Fruit fly (Drosophila melanogaster): Measurements from ENCODE around the gene Irk3.

Gene Irk3

dm6 chr2L:18688646-18689296, 24.8 kb downstream of the Irk3 start, which contains the start of gene msl-1 (continued):
- TF ChIP-seq Meics (GFP tag; optimal IDR thresholded peaks at IDR 0.05) (no peak), Spps (tag; optimal IDR thresholded peaks at IDR 0.05) (no peak), kah (GFP tag; optimal IDR thresholded peaks at IDR 0.05) (no peak), CG2199 (GFP tag; IDR thresholded peaks at IDR 0.05) (no peak), tio (GFP tag; optimal IDR thresholded peaks at IDR 0.05) (no peak), CG17328 (GFP tag; IDR thresholded peaks at IDR 0.05) (0 out of 2 replicates have a peak, but pooled peaks have one; percentile 13), CG31388 (GFP tag; optimal IDR thresholded peaks at IDR 0.05) (no peak), nerfin-2 (GFP tag; IDR thresholded peaks at IDR 0.05; ENCODE audit: partially characterized antibody) (peak; percentile 90), Dek (tag; optimal IDR thresholded peaks at IDR 0.05) (no peak), row (GFP tag; IDR thresholded peaks at IDR 0.05) (peak; percentile 97), CG6272 (GFP tag; IDR thresholded peaks at IDR 0.05) (peak; percentile 75), Sry-β (GFP tag; optimal IDR thresholded peaks at IDR 0.05) (peak; percentile 74), CG2202 (tag; optimal IDR thresholded peaks at IDR 0.05) (no peak), eve (GFP tag; optimal IDR thresholded peaks at IDR 0.05) (no peak), CG9876 (GFP tag; optimal IDR thresholded peaks at IDR 0.05) (peak; percentile 38), zen (tag; optimal IDR thresholded peaks at IDR 0.05) (no peak), Dll (GFP tag; IDR thresholded peaks at IDR 0.05; ENCODE audit: partially characterized antibody) (peak; percentile 84), CG10267 (tag; optimal IDR thresholded peaks at IDR 0.05) (no peak), Rfx (GFP tag; IDR thresholded peaks at IDR 0.05) (peak; percentile 82), Vsx1 (GFP tag; optimal IDR thresholded peaks at IDR 0.05) (no peak), tap (tag; optimal IDR thresholded peaks at IDR 0.05) (no peak), pfk (GFP tag; optimal IDR thresholded peaks at IDR 0.05) (no peak), CG12942 (GFP tag; optimal IDR thresholded peaks at IDR 0.05) (no peak), CG17829 (tag; optimal IDR thresholded peaks at IDR 0.05) (peak; percentile 25), klu (GFP tag; IDR thresholded peaks at IDR 0.05) (no peak), cg (GFP tag; optimal IDR thresholded peaks at IDR 0.05) (no peak), sqz (GFP tag; optimal IDR thresholded peaks at IDR 0.05) (peak; percentile 26), Jarid2 (GFP tag; optimal IDR thresholded peaks at IDR 0.05) (no peak), CG4820 (GFP tag; optimal IDR thresholded peaks at IDR 0.05) (no peak), ATbp (GFP tag; optimal IDR thresholded peaks at IDR 0.05) (no peak), sob (GFP tag; IDR thresholded peaks at IDR 0.05) (peak; percentile 62; the same call in 1 of the 2 replicates), usp (GFP tag; optimal IDR thresholded peaks at IDR 0.05) (no peak), Usf (GFP tag; optimal IDR thresholded peaks at IDR 0.05) (no peak), CG4730 (GFP tag; IDR thresholded peaks at IDR 0.05) (no peak), CG10959 (GFP tag; IDR thresholded peaks at IDR 0.05) (no peak), Dip3 (GFP tag; optimal IDR thresholded peaks at IDR 0.05) (peak; percentile 5), CG6765 (GFP tag; optimal IDR thresholded peaks at IDR 0.05) (no peak), hkb (optimal IDR thresholded peaks at IDR 0.05) (no peak), hkb (GFP tag; IDR thresholded peaks at IDR 0.05) (no peak), D19A (tag; optimal IDR thresholded peaks at IDR 0.05) (no peak), Pdp1 (GFP tag; optimal IDR thresholded peaks at IDR 0.05) (peak; percentile 33 to 74), chn (GFP tag; optimal IDR thresholded peaks at IDR 0.05) (peak; percentile 8), B-H1 (GFP tag; IDR thresholded peaks at IDR 0.05) (no peak), jigr1 (GFP tag; IDR thresholded peaks at IDR 0.05) (no peak), mirr (GFP tag; optimal IDR thresholded peaks at IDR 0.05) (no peak), psq (GFP tag; optimal IDR thresholded peaks at IDR 0.05) (no peak), otp (GFP tag; IDR thresholded peaks at IDR 0.05) (0 out of 3 replicates have a peak, but pooled peaks have one; percentile 28), CG10366 (GFP tag; IDR thresholded peaks at IDR 0.05) (peak; percentile 10; the same call in 1 of the 2 replicates), CG7987 (GFP tag; optimal IDR thresholded peaks at IDR 0.05) (no peak), MBD-R2 (GFP tag; IDR thresholded peaks at IDR 0.05) (peak; percentile 97), Bdp1 (GFP tag; optimal IDR thresholded peaks at IDR 0.05) (no peak)

Measured in whole organism, embryonic.